Fruit fly (Drosophila melanogaster): ENCODE data around the gene Fuca.

Gene Fuca

dm6 chr3L:11511243-11511642 is 11.3 kb downstream of the Fuca start (continued):
- TF ChIP-seq CG8924 (tag; optimal IDR thresholded peaks at IDR 0.05) (no peak), CG6683 (GFP tag; optimal IDR thresholded peaks at IDR 0.05) (no peak), BEAF-32 (GFP tag; optimal IDR thresholded peaks at IDR 0.05) (peak; percentile 31), trem (tag; optimal IDR thresholded peaks at IDR 0.05) (no peak), CG8359 (GFP tag; optimal IDR thresholded peaks at IDR 0.05; ENCODE audit: borderline replicate concordance) (no peak), CG11504 (tag; optimal IDR thresholded peaks at IDR 0.05) (peak; percentile 22), knrl (GFP tag; IDR thresholded peaks at IDR 0.05; ENCODE audit: partially characterized antibody) (0 out of 3 replicates have a peak, but pooled peaks have one; percentile 29), CTCF (GFP tag; optimal IDR thresholded peaks at IDR 0.05) (peak; percentile 84), abd-A (tag; optimal IDR thresholded peaks at IDR 0.05) (peak; percentile 14), CG6272 (GFP tag; IDR thresholded peaks at IDR 0.05) (no peak), HmgZ (tag; optimal IDR thresholded peaks at IDR 0.05) (peak; percentile 22)

dm6 chr3L:11510489-11510888 is 12.0 kb downstream of the Fuca start, which contains the start of gene CG33272:
TSS of gene CG33272 (minus strand) at chr3L:11510589.
- TF ChIP-seq CG7928 (GFP tag; optimal IDR thresholded peaks at IDR 0.05), result no peak
- TF ChIP-seq CG17568 (GFP tag; optimal IDR thresholded peaks at IDR 0.05), result peak; percentile 29
- peak; percentile 47 for TF ChIP-seq CG13296 (GFP tag; optimal IDR thresholded peaks at IDR 0.05)
- peak; percentile 22 for TF ChIP-seq CG15269 (tag; optimal IDR thresholded peaks at IDR 0.05)
- peak; percentile 51 for TF ChIP-seq fd3F (GFP tag; optimal IDR thresholded peaks at IDR 0.05)
- peak; percentile 19 for TF ChIP-seq Med (GFP tag)
- TF ChIP-seq Dref (GFP tag; IDR thresholded peaks at IDR 0.05), result no peak
- TF ChIP-seq ci (GFP tag; IDR thresholded peaks at IDR 0.05), result no peak
- peak; percentile 20 for TF ChIP-seq mirr (GFP tag; optimal IDR thresholded peaks at IDR 0.05)
- peak; percentile 10 for TF ChIP-seq BtbVII (GFP tag; optimal IDR thresholded peaks at IDR 0.05)

- TF ChIP-seq CG43689 (GFP tag; IDR thresholded peaks at IDR 0.05), result no peak
- no peak for TF ChIP-seq Optix (GFP tag; IDR thresholded peaks at IDR 0.05)
- TF ChIP-seq Sox100B (GFP tag; optimal IDR thresholded peaks at IDR 0.05), result no peak
- no peak for TF ChIP-seq CG9797 (GFP tag; optimal IDR thresholded peaks at IDR 0.05)
- TF ChIP-seq Mrtf (GFP tag; IDR thresholded peaks at IDR 0.05), result no peak
- no peak for TF ChIP-seq CG10267 (tag; optimal IDR thresholded peaks at IDR 0.05)
- TF ChIP-seq Doc3 (GFP tag; IDR thresholded peaks at IDR 0.05; ENCODE audit: partially characterized antibody), result no peak
- no peak for TF ChIP-seq chm (GFP tag; IDR thresholded peaks at IDR 0.05)
- TF ChIP-seq Ets97D (GFP tag; optimal IDR thresholded peaks at IDR 0.05), result no peak
- no peak for TF ChIP-seq CG4360 (GFP tag; IDR thresholded peaks at IDR 0.05)
- TF ChIP-seq az2 (GFP tag; optimal IDR thresholded peaks at IDR 0.05), result no peak
- TF ChIP-seq CG13775 (GFP tag; optimal IDR thresholded peaks at IDR 0.05), result no peak
- no peak for TF ChIP-seq exex (tag; optimal IDR thresholded peaks at IDR 0.05)
- no peak for TF ChIP-seq B-H1 (GFP tag; IDR thresholded peaks at IDR 0.05)
- no peak for TF ChIP-seq CG6689 (GFP tag; IDR thresholded peaks at IDR 0.05)
- TF ChIP-seq run (tag; optimal IDR thresholded peaks at IDR 0.05), result no peak
- no peak for TF ChIP-seq gt (GFP tag; IDR thresholded peaks at IDR 0.05)
Measured at dm6 chr3L:11509294-11509911, 13.1 kb downstream of the Fuca start, which contains the start of the genes Sgs8 and Sgs7. TSS of gene Sgs8 (minus strand) at chr3L:11509394. TSS of gene Sgs7 (plus strand) at chr3L:11509861.
